Worm (Caenorhabditis elegans): Measurements from ENCODE around the gene F57A8.6.

ce11 chrV:10111129-10111528, 37.4 kb upstream of the F57A8.6 start:
- TF ChIP-seq hmbx-1 (tag; optimal IDR thresholded peaks at IDR 0.05) (no peak), tbx-37 (GFP tag; conservative IDR thresholded peaks at IDR 0.05) (no peak), tbx-11 (GFP tag; IDR thresholded peaks at IDR 0.05) (no peak), ama-1 (optimal IDR thresholded peaks at IDR 0.05) (no peak), pes-1 (GFP tag; IDR thresholded peaks at IDR 0.05) (no peak)

Measured in whole organism, early embryonic.